Fruit fly (Drosophila melanogaster): ENCODE results near the gene Tnpo-SR.

Tnpo-SR gene

DNA sequence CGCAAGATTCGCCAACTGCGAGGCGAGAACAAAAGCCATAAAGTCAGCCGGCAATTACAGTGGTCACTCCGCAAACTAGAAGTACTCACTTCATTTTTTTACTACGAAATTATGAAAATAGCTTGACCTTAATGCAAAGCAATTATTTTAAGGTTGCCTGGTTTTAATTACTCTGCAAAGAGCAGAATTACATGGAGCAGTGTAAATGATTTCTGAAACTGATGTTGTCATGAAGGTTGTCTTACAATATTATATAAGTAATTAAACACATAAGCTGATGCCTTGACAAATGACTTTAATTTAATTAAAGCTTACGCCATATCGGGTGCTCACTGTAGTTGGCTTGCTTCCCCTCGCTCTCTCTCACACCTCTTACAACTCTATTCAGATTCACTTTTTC lies 25.5 kb upstream of the Tnpo-SR start:
- TF ChIP-seq psq (optimal IDR thresholded peaks at IDR 0.05) = no peak
- TF ChIP-seq CG8478 (optimal IDR thresholded peaks at IDR 0.05) = no peak
- no peak for TF ChIP-seq usp (GFP tag; optimal IDR thresholded peaks at IDR 0.05)
- no peak for TF ChIP-seq Dll (optimal IDR thresholded peaks at IDR 0.05)
- TF ChIP-seq pan (optimal IDR thresholded peaks at IDR 0.05) = no peak

dm6 chr2L:2734946-2735345 lies 24.8 kb upstream of the Tnpo-SR start:
- TF ChIP-seq EcR (GFP tag; optimal IDR thresholded peaks at IDR 0.05) (no peak), psq (optimal IDR thresholded peaks at IDR 0.05) (no peak), CG8478 (optimal IDR thresholded peaks at IDR 0.05) (no peak), usp (GFP tag; optimal IDR thresholded peaks at IDR 0.05) (no peak), Dll (optimal IDR thresholded peaks at IDR 0.05) (no peak), pan (optimal IDR thresholded peaks at IDR 0.05) (no peak)

- no peak for TF ChIP-seq usp (GFP tag; optimal IDR thresholded peaks at IDR 0.05)
- TF ChIP-seq pan (optimal IDR thresholded peaks at IDR 0.05) = no peak
- no peak for TF ChIP-seq CG8478 (optimal IDR thresholded peaks at IDR 0.05)
- TF ChIP-seq EcR (GFP tag; optimal IDR thresholded peaks at IDR 0.05) = no peak
Observed at dm6 chr2L:2735539-2735938, 24.2 kb upstream of the Tnpo-SR start.

- TF ChIP-seq pan (optimal IDR thresholded peaks at IDR 0.05) (no peak), EcR (GFP tag; optimal IDR thresholded peaks at IDR 0.05) (no peak), Dll (optimal IDR thresholded peaks at IDR 0.05) (no peak), psq (optimal IDR thresholded peaks at IDR 0.05) (no peak), usp (GFP tag; optimal IDR thresholded peaks at IDR 0.05) (no peak), CG8478 (optimal IDR thresholded peaks at IDR 0.05) (no peak)
Observed at dm6 chr2L:2737561-2737960, 22.2 kb upstream of the Tnpo-SR start.

dm6 chr2L:2739820-2740230 lies 19.9 kb upstream of the Tnpo-SR start, which contains the start of gene Hrs:
Gene Hrs, plus strand, starts transcription at chr2L:2739986.
- TF ChIP-seq EcR (GFP tag; optimal IDR thresholded peaks at IDR 0.05) (no peak), Dll (optimal IDR thresholded peaks at IDR 0.05) (no peak), usp (GFP tag; optimal IDR thresholded peaks at IDR 0.05) (no peak), CG8478 (optimal IDR thresholded peaks at IDR 0.05) (no peak), pan (optimal IDR thresholded peaks at IDR 0.05) (no peak), psq (optimal IDR thresholded peaks at IDR 0.05) (no peak)

dm6 chr2L:2744852-2745251 lies 14.9 kb upstream of the Tnpo-SR start, which contains the start of the genes CG9961 and Cwc25:
Gene CG9961, minus strand, starts transcription at chr2L:2744934.
Gene Cwc25, plus strand, starts transcription at chr2L:2745098.
- no peak for TF ChIP-seq pan (optimal IDR thresholded peaks at IDR 0.05)
- TF ChIP-seq psq (optimal IDR thresholded peaks at IDR 0.05) = no peak
- TF ChIP-seq CG8478 (optimal IDR thresholded peaks at IDR 0.05) = no peak
- TF ChIP-seq Dll (optimal IDR thresholded peaks at IDR 0.05) = no peak
- no peak for TF ChIP-seq EcR (GFP tag; optimal IDR thresholded peaks at IDR 0.05)
- TF ChIP-seq usp (GFP tag; optimal IDR thresholded peaks at IDR 0.05) = no peak

DNA sequence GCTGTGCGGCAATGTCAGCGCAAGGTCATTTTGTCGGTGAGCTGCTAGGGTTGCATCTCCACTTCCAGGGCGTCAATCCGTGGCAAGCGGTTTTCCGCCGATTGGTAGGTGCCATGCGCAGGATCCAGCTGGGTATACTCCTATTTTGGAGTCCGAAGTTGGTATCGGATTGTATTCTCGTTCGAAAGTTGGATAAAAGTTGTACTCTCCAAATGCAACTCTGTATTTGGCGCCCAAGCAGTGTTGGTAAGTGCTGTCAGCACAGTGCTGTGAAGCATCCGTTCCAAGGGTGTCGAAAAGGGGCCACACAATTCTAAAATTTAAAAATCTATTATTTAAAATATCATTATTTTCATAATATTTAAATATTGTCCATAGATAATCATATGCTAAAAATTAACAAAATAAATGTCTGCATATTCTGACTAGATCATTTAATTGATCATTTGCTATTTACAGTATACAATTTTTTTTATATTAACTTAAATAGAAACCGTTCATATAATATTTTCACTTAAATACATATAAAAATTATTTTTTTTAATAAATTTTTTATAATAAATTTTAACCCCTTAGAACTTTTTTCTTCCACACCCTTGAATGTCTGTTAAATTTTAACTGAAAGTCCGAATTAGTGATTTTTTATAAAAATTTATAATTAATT lies 11.1 kb upstream of the Tnpo-SR start:
- no peak for TF ChIP-seq Dll (optimal IDR thresholded peaks at IDR 0.05)
- no peak for TF ChIP-seq CG8478 (optimal IDR thresholded peaks at IDR 0.05)
- TF ChIP-seq usp (GFP tag; optimal IDR thresholded peaks at IDR 0.05) = no peak
- no peak for TF ChIP-seq EcR (GFP tag; optimal IDR thresholded peaks at IDR 0.05)

dm6 chr2L:2749144-2749766 lies 10.5 kb upstream of the Tnpo-SR start:
- TF ChIP-seq Dll (optimal IDR thresholded peaks at IDR 0.05) = peak; percentile 15
- no peak for TF ChIP-seq EcR (GFP tag; optimal IDR thresholded peaks at IDR 0.05)

- TF ChIP-seq pan (optimal IDR thresholded peaks at IDR 0.05) (no peak), EcR (GFP tag; optimal IDR thresholded peaks at IDR 0.05) (no peak), usp (GFP tag; optimal IDR thresholded peaks at IDR 0.05) (no peak), Dll (optimal IDR thresholded peaks at IDR 0.05) (no peak), psq (optimal IDR thresholded peaks at IDR 0.05) (no peak), CG8478 (optimal IDR thresholded peaks at IDR 0.05) (no peak)
Observed at dm6 chr2L:2750337-2751084, 9.2 kb upstream of the Tnpo-SR start.

DNA sequence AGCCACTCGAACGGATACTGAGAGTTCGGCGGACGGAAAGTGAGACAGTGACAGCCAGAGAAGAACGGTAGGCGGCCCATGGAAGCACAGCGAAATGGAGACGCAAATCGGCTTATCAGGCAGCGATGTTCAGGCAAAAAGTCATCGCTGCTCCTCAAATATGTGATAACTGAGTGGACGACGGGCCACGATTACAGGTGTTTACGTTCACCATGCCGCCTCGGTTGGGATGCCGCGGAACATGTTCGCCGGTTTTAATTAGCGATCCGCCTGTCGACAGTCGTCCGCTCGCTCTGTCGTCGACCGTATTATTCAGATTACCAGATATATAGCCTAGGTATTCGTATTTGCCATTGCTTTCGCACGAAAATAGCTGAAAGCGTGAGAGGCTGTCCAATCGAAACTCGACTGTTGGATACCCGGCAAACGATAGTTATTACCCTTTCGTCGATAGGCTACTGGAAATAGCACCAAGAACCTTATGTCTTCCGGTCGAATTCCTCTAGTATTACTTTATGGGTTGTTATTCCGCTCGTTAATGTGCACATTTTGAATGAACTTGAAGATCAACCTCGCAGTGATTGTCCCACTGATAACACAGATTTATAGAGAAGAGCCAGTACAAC lies 8.5 kb upstream of the Tnpo-SR start:
- TF ChIP-seq pan (optimal IDR thresholded peaks at IDR 0.05) (no peak), Dll (optimal IDR thresholded peaks at IDR 0.05) (peak; percentile 32)

- TF ChIP-seq usp (GFP tag; optimal IDR thresholded peaks at IDR 0.05) = no peak
- no peak for TF ChIP-seq pan (optimal IDR thresholded peaks at IDR 0.05)
- TF ChIP-seq CG8478 (optimal IDR thresholded peaks at IDR 0.05) = no peak
- no peak for TF ChIP-seq psq (optimal IDR thresholded peaks at IDR 0.05)
- no peak for TF ChIP-seq EcR (GFP tag; optimal IDR thresholded peaks at IDR 0.05)
- no peak for TF ChIP-seq Dll (optimal IDR thresholded peaks at IDR 0.05)
Observed at dm6 chr2L:2751904-2752459, 7.7 kb upstream of the Tnpo-SR start, which contains the start of gene Bacc. Gene Bacc, plus strand, starts transcription at chr2L:2752445.

All from whole organism.